Fruit fly (Drosophila melanogaster): ENCODE data around the gene Itgbn.

DNA sequence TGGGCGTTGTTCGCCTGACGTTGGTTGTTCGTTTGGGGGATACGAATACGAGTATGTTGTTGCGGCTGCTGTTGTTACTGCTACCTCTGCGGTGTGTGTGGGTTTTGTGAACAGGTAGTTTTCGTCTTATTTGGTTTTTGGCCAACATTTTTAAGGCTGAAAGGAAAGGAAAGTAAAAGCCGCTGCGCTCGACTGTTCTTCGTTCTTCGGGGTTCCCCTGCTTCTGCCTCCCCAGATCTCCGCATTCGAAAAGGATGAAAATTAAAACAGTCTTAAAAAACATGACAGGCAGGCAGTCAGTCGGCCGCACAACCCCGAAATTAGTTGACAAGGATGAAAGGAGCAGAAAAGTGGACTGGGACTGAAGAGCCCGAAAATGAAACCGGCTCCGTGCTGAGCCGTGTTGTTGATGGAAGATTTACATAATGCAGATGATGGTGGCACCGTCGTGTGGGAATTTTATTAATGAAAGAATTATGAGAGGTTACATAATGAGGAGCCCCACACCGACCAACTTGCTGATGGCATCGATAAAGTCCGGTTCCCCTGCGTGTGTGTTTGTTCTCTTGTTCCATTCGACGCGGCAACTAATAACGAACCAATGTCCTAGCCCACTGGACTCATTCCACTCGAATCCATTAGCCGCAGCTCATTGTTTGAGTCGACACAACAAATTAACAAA, 28.7 kb upstream of the Itgbn start:
- no peak for TF ChIP-seq usp (GFP tag; optimal IDR thresholded peaks at IDR 0.05)
- no peak for TF ChIP-seq br (GFP tag; optimal IDR thresholded peaks at IDR 0.05)
- no peak for TF ChIP-seq Hr83 (GFP tag; optimal IDR thresholded peaks at IDR 0.05; ENCODE audit: poor library complexity, severe bottlenecking)
- TF ChIP-seq brk (GFP tag; optimal IDR thresholded peaks at IDR 0.05), result no peak
- TF ChIP-seq pan (optimal IDR thresholded peaks at IDR 0.05), result no peak
- TF ChIP-seq psq (GFP tag; optimal IDR thresholded peaks at IDR 0.05), result no peak
- peak; percentile 31 for TF ChIP-seq fru (GFP tag; optimal IDR thresholded peaks at IDR 0.05)
- peak; percentile 12 for TF ChIP-seq Vsx2 (GFP tag; optimal IDR thresholded peaks at IDR 0.05; ENCODE audit: partially characterized antibody)
- no peak for TF ChIP-seq jim (GFP tag; optimal IDR thresholded peaks at IDR 0.05)
- no peak for TF ChIP-seq OdsH (GFP tag; optimal IDR thresholded peaks at IDR 0.05)
- no peak for TF ChIP-seq Dfd (GFP tag; optimal IDR thresholded peaks at IDR 0.05)
